Worm (Caenorhabditis elegans) whole organism, L1 larva: ENCODE results near the gene C17C3.11.

Source experiments
- aha-1 ChIP-seq: fragments of 150-350 bp; optimal IDR thresholded peaks from 2 replicates; lab custom pipeline; 2014; ENCODE audit warnings: missing biosample characterization, missing genetic modification characterization
- aly-2 ChIP-seq: fragments of 150-350 bp; optimal IDR thresholded peaks from 2 replicates; lab custom pipeline; 2014; ENCODE audit warnings: missing biosample characterization, missing genetic modification characterization
- ets-5 ChIP-seq: fragments of 200-800 bp; sonication (Bioruptor generic); IDR thresholded peaks from 2 replicates; pipeline ENCODE4 v1.3.6; 2022; ENCODE audit warnings: missing genetic modification characterization, missing compliant biosample characterization
- lin-13 ChIP-seq: fragments of 150-350 bp; optimal IDR thresholded peaks from 2 replicates; lab custom pipeline; 2014; ENCODE audit warnings: missing biosample characterization, missing genetic modification reagents, missing genetic modification characterization
- lir-3 ChIP-seq: sonication (generic microtip); optimal IDR thresholded peaks from 2 replicates; lab custom pipeline; 2016; ENCODE audit warnings: mild to moderate bottlenecking, missing genetic modification characterization, moderate library complexity, missing compliant biosample characterization; ENCODE audit not compliant: poor library complexity
- nhr-12 ChIP-seq: sonication (generic microtip); optimal IDR thresholded peaks from 2 replicates; lab custom pipeline; 2017; ENCODE audit warnings: missing biosample characterization, missing genetic modification characterization
- nhr-237 ChIP-seq: fragments of 150-350 bp; optimal IDR thresholded peaks from 2 replicates; lab custom pipeline; 2014; ENCODE audit warnings: missing biosample characterization, missing genetic modification characterization
- nhr-28 ChIP-seq: fragments of 150-350 bp; optimal IDR thresholded peaks from 2 replicates; lab custom pipeline; 2014; ENCODE audit warnings: missing biosample characterization, missing genetic modification characterization
- sox-4 ChIP-seq: sonication (generic microtip); optimal IDR thresholded peaks from 2 replicates; lab custom pipeline; 2016; ENCODE audit warnings: missing genetic modification characterization, missing compliant biosample characterization
- ztf-11 ChIP-seq, 2 experiments: sonication (generic microtip); optimal IDR thresholded peaks; 2 replicates each; lab custom pipeline; 2016 to 2017; ENCODE audit warnings: missing genetic modification characterization in 2 of 2, missing biosample characterization in 1 of 2, missing compliant biosample characterization in 1 of 2

DNA sequence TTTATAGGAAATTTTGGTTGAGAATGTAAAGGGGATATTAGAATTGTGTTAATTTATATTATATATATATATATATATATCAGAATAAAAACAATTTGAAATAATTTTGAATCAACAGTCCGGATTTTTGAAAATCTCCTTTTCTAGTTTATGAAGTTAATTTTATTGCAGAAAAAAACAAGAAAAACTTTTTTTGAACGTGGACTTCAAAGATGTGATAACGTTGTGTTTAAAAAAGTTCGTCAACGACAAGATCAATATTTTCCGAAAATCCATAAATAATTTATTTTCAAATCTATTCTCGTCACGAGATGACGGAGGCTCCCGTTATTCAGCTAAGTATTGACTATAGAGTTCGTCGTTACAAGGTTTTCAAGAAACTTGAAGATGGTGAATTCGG is at the start of gene C17C3.11:
- TF ChIP-seq aly-2: no peak
- TF ChIP-seq nhr-28 (tag; lab: Kevin White, UChicago): no peak
- no peak for TF ChIP-seq lir-3
- no peak for TF ChIP-seq lin-13 (GFP tag; lab: Kevin White, UChicago)
- no peak for TF ChIP-seq ets-5 (GFP tag; lab: Robert Waterston, UW)
- TF ChIP-seq ztf-11 (tag; optimal IDR thresholded peaks at IDR 0.05; lab: Kevin White, UChicago): no peak
- no peak for TF ChIP-seq sox-4 (tag; lab: Kevin White, UChicago)
- TF ChIP-seq aha-1 (tag; lab: Kevin White, UChicago): no peak
- TF ChIP-seq nhr-12 (tag; lab: Kevin White, UChicago): no peak
- no peak for TF ChIP-seq nhr-237 (tag; lab: Kevin White, UChicago)
